Fruit fly (Drosophila melanogaster) whole organism, adult: ENCODE data around the gene CG33203.
A peak's percentile ranks its signal among the peaks of the same experiment; 100 is the strongest.

Source experiments
- CG1620 ChIP-seq: fragments of 200-800 bp; sonication (Bioruptor generic); optimal IDR thresholded peaks from 2 replicates; lab custom pipeline; 2016; ENCODE audit warnings: missing biosample characterization, missing genetic modification characterization
- CG33017 ChIP-seq: fragments of 200-800 bp; sonication (Bioruptor generic); optimal IDR thresholded peaks from 2 replicates; lab custom pipeline; 2018; ENCODE audit warnings: missing biosample characterization, mild to moderate bottlenecking, missing genetic modification characterization, moderate library complexity
- Mnt ChIP-seq: fragments of 200-800 bp; sonication (Bioruptor generic); optimal IDR thresholded peaks from 2 replicates; lab custom pipeline; 2016; ENCODE audit warnings: missing biosample characterization, mild to moderate bottlenecking, missing genetic modification characterization
- cic ChIP-seq: fragments of 200-800 bp; sonication (Bioruptor generic); optimal IDR thresholded peaks from 2 replicates; lab custom pipeline; 2017; ENCODE audit warnings: missing biosample characterization, mild to moderate bottlenecking, missing genetic modification characterization, moderate library complexity
- kay ChIP-seq: fragments of 200-800 bp; sonication (Bioruptor generic); peaks from one replicate; lab custom pipeline; 2016; ENCODE audit warnings: missing biosample characterization, missing genetic modification characterization, borderline replicate concordance
- tj ChIP-seq: fragments of 200-800 bp; sonication (Bioruptor generic); optimal IDR thresholded peaks from 3 replicates; lab custom pipeline; 2017; ENCODE audit warnings: missing biosample characterization, mild to moderate bottlenecking, missing genetic modification characterization, moderate library complexity

DNA sequence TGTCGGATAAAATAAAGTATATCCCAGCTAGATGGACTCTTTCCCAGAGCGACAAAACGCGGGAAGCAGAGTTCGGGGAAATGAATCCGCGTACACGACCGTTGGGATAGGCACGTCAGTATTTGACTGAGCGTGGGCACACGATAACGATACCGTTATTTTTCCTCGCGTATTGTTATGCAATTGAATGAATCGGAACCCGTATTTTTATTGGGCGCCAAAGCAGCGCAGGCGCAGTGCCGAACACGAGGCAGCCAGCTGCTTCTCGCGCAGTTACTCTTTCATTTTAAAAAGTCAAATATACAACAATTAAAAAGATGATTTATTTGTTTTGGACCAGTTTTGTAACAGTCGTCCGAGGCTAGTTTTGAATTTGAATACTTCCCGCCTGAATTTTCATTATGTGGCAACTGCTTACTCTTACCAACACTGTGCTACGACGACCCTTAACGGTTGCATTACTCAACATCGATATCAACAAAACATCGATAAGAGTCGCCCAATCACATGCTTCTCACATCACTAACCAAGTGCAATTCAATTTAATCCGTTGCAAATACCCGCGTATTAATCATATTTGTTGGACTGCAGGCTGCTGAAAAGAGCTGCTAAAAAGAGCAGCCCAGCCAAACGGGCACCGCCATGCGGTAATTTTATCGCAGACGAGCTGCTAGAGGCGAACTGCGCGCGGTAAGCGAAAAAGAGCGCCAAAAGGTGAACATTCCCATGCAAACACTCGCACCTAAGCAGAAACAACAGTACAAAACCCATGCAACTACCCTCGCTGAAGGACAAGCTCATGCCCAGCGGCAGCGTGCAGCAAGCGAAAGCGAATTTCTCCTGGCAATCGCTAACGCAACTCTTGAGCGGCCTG lies at the start of gene CG33203, which contains the start of gene Doa:
- TF ChIP-seq tj, result no peak
- no peak for TF ChIP-seq CG33017
- TF ChIP-seq kay, result no peak
- TF ChIP-seq cic (GFP tag; lab: Kevin White, UChicago), result no peak
- TF ChIP-seq Mnt (GFP tag; lab: Kevin White, UChicago), result peak; percentile 51
- TF ChIP-seq CG1620, result peak; percentile 60
